Worm (Caenorhabditis elegans) whole organism, L4 larva: ENCODE data around the gene srz-64.

Source experiments
- F37D6.2 ChIP-seq: sonication (generic microtip); optimal IDR thresholded peaks from 2 replicates; lab custom pipeline; 2016; ENCODE audit warnings: mild to moderate bottlenecking, missing genetic modification characterization, missing compliant biosample characterization
- F44E2.7 ChIP-seq: fragments of 200-800 bp; sonication (Bioruptor generic); IDR thresholded peaks from 2 replicates; pipeline ENCODE4 v2.1.2; 2022; ENCODE audit warnings: missing genetic modification characterization, missing compliant biosample characterization
- F49E8.2 ChIP-seq: sonication (generic microtip); optimal IDR thresholded peaks from 2 replicates; lab custom pipeline; 2016; ENCODE audit warnings: missing compliant biosample characterization, mild to moderate bottlenecking, missing genetic modification characterization, borderline replicate concordance
- R02D3.7 ChIP-seq: fragments of 150-350 bp; sonication (generic microtip); optimal IDR thresholded peaks from 3 replicates; lab custom pipeline; 2014; ENCODE audit warnings: missing biosample characterization, missing genetic modification characterization
- T20F7.1 ChIP-seq: fragments of 200-800 bp; sonication (Bioruptor generic); optimal IDR thresholded peaks from 2 replicates; lab custom pipeline; 2018; ENCODE audit warnings: mild to moderate bottlenecking, missing genetic modification characterization, missing compliant biosample characterization
- Y105C5A.15 ChIP-seq: fragments of 200-800 bp; sonication (Bioruptor generic); IDR thresholded peaks from 2 replicates; pipeline ENCODE4 v1.3.6; 2022; ENCODE audit warnings: missing genetic modification characterization, missing compliant biosample characterization
- Y48G9A.11 ChIP-seq: fragments of 200-800 bp; sonication (Bioruptor generic); IDR thresholded peaks from 2 replicates; pipeline ENCODE4 v1.3.6; 2022; ENCODE audit warnings: missing genetic modification reagents, missing genetic modification characterization, missing compliant biosample characterization
- ZK546.5 ChIP-seq, 2 experiments: sonication (generic microtip); optimal IDR thresholded peaks; 2 replicates each; lab custom pipeline; 2017; ENCODE audit warnings: missing biosample characterization in 2 of 2, missing genetic modification characterization in 2 of 2
- aha-1 ChIP-seq: fragments of 150-350 bp; peaks from one replicate; lab custom pipeline; 2014; ENCODE audit warnings: missing biosample characterization, missing genetic modification characterization
- ceh-62 ChIP-seq: sonication (generic microtip); optimal IDR thresholded peaks from 2 replicates; lab custom pipeline; 2017; ENCODE audit warnings: missing biosample characterization, missing genetic modification characterization
- ceh-82 ChIP-seq: sonication (generic microtip); optimal IDR thresholded peaks from 2 replicates; lab custom pipeline; 2017; ENCODE audit warnings: missing biosample characterization, missing genetic modification characterization
- cey-2 ChIP-seq: sonication (generic microtip); optimal IDR thresholded peaks from 3 replicates; lab custom pipeline; 2017; ENCODE audit warnings: missing genetic modification characterization, mild to moderate bottlenecking, missing compliant biosample characterization, antibody characterized with exemption, borderline replicate concordance; ENCODE audit not compliant: insufficient read depth
- daf-12 ChIP-seq: fragments of 150-350 bp; optimal IDR thresholded peaks from 2 replicates; lab custom pipeline; 2014; ENCODE audit warnings: missing biosample characterization, missing genetic modification reagents, missing genetic modification characterization
- fkh-10 ChIP-seq: fragments of 150-350 bp; optimal IDR thresholded peaks from 2 replicates; lab custom pipeline; 2014; ENCODE audit warnings: missing biosample characterization, missing genetic modification reagents, missing genetic modification characterization
- fos-1 ChIP-seq: fragments of 150-350 bp; optimal IDR thresholded peaks from 2 replicates; lab custom pipeline; 2014; ENCODE audit warnings: missing biosample characterization, missing genetic modification characterization
- hlh-11 ChIP-seq: fragments of 200-800 bp; sonication (Bioruptor generic); optimal IDR thresholded peaks from 2 replicates; lab custom pipeline; 2018; ENCODE audit warnings: mild to moderate bottlenecking, missing genetic modification characterization, missing compliant biosample characterization
- hlh-30 ChIP-seq: sonication (generic microtip); optimal IDR thresholded peaks from 2 replicates; lab custom pipeline; 2017; ENCODE audit warnings: antibody characterized with exemption, mild to moderate bottlenecking, missing genetic modification characterization, missing compliant biosample characterization; ENCODE audit not compliant: insufficient read depth
- hmg-1.1 ChIP-seq: fragments of 200-800 bp; sonication (Bioruptor generic); IDR thresholded peaks from 2 replicates; pipeline ENCODE4 v1.3.6; 2022; ENCODE audit warnings: missing genetic modification reagents, missing genetic modification characterization, missing compliant biosample characterization
- jun-1 ChIP-seq: fragments of 150-350 bp; optimal IDR thresholded peaks from 2 replicates; lab custom pipeline; 2014; ENCODE audit warnings: missing biosample characterization, missing genetic modification reagents, missing genetic modification characterization
- lim-7 ChIP-seq: fragments of 200-800 bp; sonication (Bioruptor generic); IDR thresholded peaks from 2 replicates; pipeline ENCODE4 v1.3.6; 2022; ENCODE audit warnings: missing genetic modification characterization, missing compliant biosample characterization
- lin-1 ChIP-seq: fragments of 200-800 bp; sonication (Bioruptor generic); IDR thresholded peaks from 2 replicates; pipeline ENCODE4 v1.3.6; 2022; ENCODE audit warnings: missing genetic modification reagents, missing genetic modification characterization, missing compliant biosample characterization
- lin-15B ChIP-seq: fragments of 150-350 bp; sonication (generic microtip); optimal IDR thresholded peaks from 3 replicates; lab custom pipeline; 2014; ENCODE audit warnings: missing biosample characterization, missing genetic modification characterization
- lin-38 ChIP-seq: fragments of 200-800 bp; sonication (Bioruptor generic); IDR thresholded peaks from 2 replicates; pipeline ENCODE4 v1.3.6; 2022; ENCODE audit warnings: missing genetic modification reagents, missing genetic modification characterization, missing compliant biosample characterization
- lin-39 ChIP-seq: fragments of 150-350 bp; optimal IDR thresholded peaks from 2 replicates; lab custom pipeline; 2014; ENCODE audit warnings: missing biosample characterization, missing genetic modification reagents, missing genetic modification characterization
- lir-3 ChIP-seq: sonication (generic microtip); optimal IDR thresholded peaks from 2 replicates; lab custom pipeline; 2016; ENCODE audit warnings: mild to moderate bottlenecking, missing genetic modification characterization, missing compliant biosample characterization
- lsy-2 ChIP-seq, 2 experiments: fragments of 150-350 bp in 1 of 2; sonication (generic microtip) in 1 of 2; optimal IDR thresholded peaks; 2 replicates each; lab custom pipeline; 2014 to 2017; ENCODE audit warnings: missing biosample characterization in 2 of 2, missing genetic modification characterization in 2 of 2
- mdl-1 ChIP-seq, 2 experiments: fragments of 150-350 bp in 1 of 2; sonication (generic microtip) in 1 of 2; optimal IDR thresholded peaks; 2 replicates each; lab custom pipeline; 2014 to 2017; ENCODE audit warnings: missing biosample characterization in 2 of 2, missing genetic modification characterization in 2 of 2
- mdt-29 ChIP-seq: fragments of 200-800 bp; sonication (Bioruptor generic); IDR thresholded peaks from 2 replicates; pipeline ENCODE4 v1.3.6; 2022; ENCODE audit warnings: missing genetic modification reagents, missing genetic modification characterization, missing compliant biosample characterization
- mep-1 ChIP-seq: fragments of 150-350 bp; sonication (generic microtip); optimal IDR thresholded peaks from 3 replicates; lab custom pipeline; 2014; ENCODE audit warnings: missing biosample characterization, missing genetic modification characterization
- mxl-3 ChIP-seq: fragments of 200-800 bp; sonication (Bioruptor generic); optimal IDR thresholded peaks from 2 replicates; lab custom pipeline; 2018; ENCODE audit warnings: mild to moderate bottlenecking, missing genetic modification characterization, missing compliant biosample characterization
- nhr-111 ChIP-seq: fragments of 200-800 bp; sonication (Bioruptor generic); optimal IDR thresholded peaks from 2 replicates; lab custom pipeline; 2018; ENCODE audit warnings: mild to moderate bottlenecking, missing genetic modification characterization, missing compliant biosample characterization
- nhr-28 ChIP-seq: fragments of 150-350 bp; optimal IDR thresholded peaks from 2 replicates; lab custom pipeline; 2014; ENCODE audit warnings: missing biosample characterization, missing genetic modification characterization
- nhr-41 ChIP-seq: fragments of 200-800 bp; sonication (Bioruptor generic); IDR thresholded peaks from 2 replicates; pipeline ENCODE4 v1.3.6; 2022; ENCODE audit warnings: missing genetic modification reagents, missing genetic modification characterization, missing compliant biosample characterization
- nhr-42 ChIP-seq: fragments of 200-800 bp; sonication (Bioruptor generic); IDR thresholded peaks from 2 replicates; pipeline ENCODE4 v1.3.6; 2022; ENCODE audit warnings: missing genetic modification characterization, missing compliant biosample characterization
- nhr-48 ChIP-seq: sonication (generic microtip); optimal IDR thresholded peaks from 2 replicates; lab custom pipeline; 2016; ENCODE audit warnings: mild to moderate bottlenecking, missing genetic modification characterization, missing compliant biosample characterization
- php-3 ChIP-seq: fragments of 200-800 bp; sonication (Bioruptor generic); IDR thresholded peaks from 2 replicates; pipeline ENCODE4 v1.3.6; 2022; ENCODE audit warnings: missing genetic modification reagents, missing genetic modification characterization, missing compliant biosample characterization
- pqm-1 ChIP-seq: sonication (generic microtip); optimal IDR thresholded peaks from 2 replicates; lab custom pipeline; 2017; ENCODE audit warnings: missing biosample characterization, missing genetic modification characterization
- rbr-2 ChIP-seq: sonication (generic microtip); optimal IDR thresholded peaks from 2 replicates; lab custom pipeline; 2016; ENCODE audit warnings: missing genotype, missing genetic modification characterization, missing compliant biosample characterization
- saeg-2 ChIP-seq: fragments of 200-800 bp; sonication (Bioruptor generic); IDR thresholded peaks from 2 replicates; pipeline ENCODE4 v1.3.6; 2022; ENCODE audit warnings: missing genetic modification reagents, missing genetic modification characterization, missing compliant biosample characterization
- sdz-12 ChIP-seq: fragments of 200-800 bp; sonication (Bioruptor generic); optimal IDR thresholded peaks from 2 replicates; lab custom pipeline; 2018; ENCODE audit warnings: mild to moderate bottlenecking, missing genetic modification characterization, missing compliant biosample characterization
- skn-1 ChIP-seq: fragments of 150-350 bp; optimal IDR thresholded peaks from 2 replicates; lab custom pipeline; 2014; ENCODE audit warnings: missing biosample characterization, missing genetic modification characterization
- unc-39 ChIP-seq: sonication (generic microtip); optimal IDR thresholded peaks from 2 replicates; lab custom pipeline; 2017; ENCODE audit warnings: missing biosample characterization, missing genetic modification characterization
- unc-62 ChIP-seq, 3 experiments: fragments of 150-350 bp in 1 of 3; sonication (generic microtip); optimal IDR thresholded peaks in 2 of 3; peaks in 1 of 3; 1 replicate in 1 of 3; 2 replicates in 2 of 3; lab custom pipeline; 2014 to 2017; ENCODE audit warnings: missing biosample characterization in 3 of 3, missing genetic modification characterization in 3 of 3, missing genetic modification reagents in 3 of 3, missing genotype in 1 of 3
- zfp-2 ChIP-seq: sonication (generic microtip); optimal IDR thresholded peaks from 2 replicates; lab custom pipeline; 2016; ENCODE audit warnings: mild to moderate bottlenecking, missing genetic modification characterization, missing compliant biosample characterization
- zfp-3 ChIP-seq: fragments of 200-800 bp; sonication (Bioruptor generic); conservative IDR thresholded peaks from 2 replicates; pipeline ENCODE4 v1.3.6; 2022; ENCODE audit warnings: missing genetic modification reagents, missing genetic modification characterization, missing compliant biosample characterization
- zip-11 ChIP-seq: fragments of 200-800 bp; sonication (Bioruptor generic); IDR thresholded peaks from 2 replicates; pipeline ENCODE4 v1.3.6; 2022; ENCODE audit warnings: missing genetic modification characterization, missing compliant biosample characterization
- ztf-11 ChIP-seq: fragments of 150-350 bp; optimal IDR thresholded peaks from 2 replicates; lab custom pipeline; 2014; ENCODE audit warnings: missing biosample characterization, missing genetic modification characterization
- ztf-7 ChIP-seq: fragments of 150-350 bp; optimal IDR thresholded peaks from 2 replicates; lab custom pipeline; 2014; ENCODE audit warnings: missing biosample characterization, missing genetic modification characterization

Gene srz-64

DNA sequence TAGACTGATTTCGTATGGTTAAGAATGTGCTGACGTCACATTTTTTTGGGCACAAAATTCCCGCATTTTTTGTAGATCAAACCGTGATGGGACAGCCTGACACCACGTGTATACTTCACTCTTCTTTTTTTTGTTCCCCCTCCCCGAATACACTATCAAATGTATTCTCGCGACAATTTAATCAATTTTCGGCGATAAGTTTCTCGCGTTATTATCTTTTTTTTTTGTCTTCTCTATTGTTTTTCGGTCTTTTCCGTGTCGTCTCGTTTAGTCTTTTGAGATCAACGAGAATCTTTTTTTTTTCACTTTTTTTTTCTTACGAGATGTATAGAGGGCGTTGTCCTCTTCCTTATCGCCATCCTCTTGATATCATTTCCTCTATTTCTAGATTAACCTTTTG lies 22.2 kb upstream of the srz-64 start (continued):
- TF ChIP-seq zfp-2 (tag; lab: Kevin White, UChicago): peak; percentile 49
- TF ChIP-seq unc-39 (tag; lab: Kevin White, UChicago): no peak
- no peak for TF ChIP-seq unc-62 (GFP tag; optimal IDR thresholded peaks at IDR 0.05 in 1 of 2; lab: Kevin White, UChicago)
- TF ChIP-seq unc-62 (tag; optimal IDR thresholded peaks at IDR 0.05; lab: Kevin White, UChicago): no peak
- TF ChIP-seq rbr-2 (tag; lab: Kevin White, UChicago): no peak
- no peak for TF ChIP-seq aha-1 (tag; lab: Kevin White, UChicago)
- no peak for TF ChIP-seq lir-3
- no peak for TF ChIP-seq sdz-12 (GFP tag; lab: Kevin White, UChicago)
- 0 out of 2 replicates have a peak, but pooled peaks have one; percentile 14 for TF ChIP-seq lin-1 (GFP tag; lab: Robert Waterston, UW)
- no peak for TF ChIP-seq lin-15B
- no peak for TF ChIP-seq ceh-62 (tag; lab: Kevin White, UChicago)
- no peak for TF ChIP-seq F49E8.2 (tag; lab: Kevin White, UChicago)
- TF ChIP-seq ztf-7: no peak
- no peak for TF ChIP-seq nhr-111 (GFP tag; lab: Kevin White, UChicago)
- TF ChIP-seq ceh-82 (tag; lab: Kevin White, UChicago): no peak
- no peak for TF ChIP-seq Y105C5A.15 (GFP tag; lab: Robert Waterston, UW)
- TF ChIP-seq ZK546.5 (tag; optimal IDR thresholded peaks at IDR 0.05; lab: Kevin White, UChicago): no peak
- TF ChIP-seq pqm-1: peak; percentile 23
- TF ChIP-seq F37D6.2 (tag; lab: Kevin White, UChicago): no peak
- peak; percentile 84 for TF ChIP-seq nhr-28 (tag; lab: Kevin White, UChicago)
- TF ChIP-seq skn-1: no peak
- TF ChIP-seq cey-2 (tag; lab: Kevin White, UChicago): no peak
- no peak for TF ChIP-seq mep-1 (tag; lab: Kevin White, UChicago)
- TF ChIP-seq ztf-11 (tag; lab: Kevin White, UChicago): no peak
- TF ChIP-seq fkh-10 (GFP tag; lab: Kevin White, UChicago): no peak
- no peak for TF ChIP-seq lim-7 (GFP tag; lab: Robert Waterston, UW)

DNA sequence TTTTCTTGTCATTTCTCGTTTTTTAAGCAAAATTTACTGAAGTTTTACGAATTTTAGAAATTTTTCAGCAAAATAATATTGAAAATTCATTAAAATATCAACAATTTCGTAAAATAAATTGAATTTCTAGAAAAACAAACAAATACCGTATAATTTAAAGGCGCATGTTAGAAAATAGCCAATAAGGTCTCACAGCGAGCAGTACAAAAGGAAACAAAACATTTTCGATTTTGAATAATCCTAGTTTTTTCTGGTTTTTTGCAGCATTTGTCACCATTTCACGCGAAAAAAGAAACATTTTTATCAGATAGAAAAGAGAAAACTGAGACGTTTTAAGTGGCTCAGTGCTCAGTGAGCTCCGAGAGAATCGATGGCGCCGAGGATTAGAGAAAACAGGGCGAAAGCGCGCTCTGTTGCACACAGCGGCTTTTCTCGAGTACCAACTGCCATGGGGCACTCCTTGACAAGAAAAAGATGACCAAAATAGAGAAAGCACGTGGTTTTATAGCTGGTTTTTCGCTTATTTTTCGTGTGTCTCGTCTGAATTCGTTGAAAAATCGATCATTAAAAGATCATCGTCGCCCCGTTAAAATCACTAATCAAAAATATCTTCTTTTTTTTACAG lies 16.9 kb upstream of the srz-64 start, which contains the start of the genes alh-6 and fcho-1:
Gene alh-6, minus strand, starts transcription at position 242 of the 625 bp plus-strand sequence.
Gene fcho-1, plus strand, starts transcription at position 624 of the 625 bp plus-strand sequence.
- TF ChIP-seq F49E8.2 (tag; lab: Kevin White, UChicago): no peak
- TF ChIP-seq hlh-11 (tag; lab: Kevin White, UChicago): peak; percentile 7
- no peak for TF ChIP-seq nhr-41 (GFP tag; lab: Robert Waterston, UW)
- TF ChIP-seq nhr-48 (tag; lab: Kevin White, UChicago): no peak
- peak; percentile 44 for TF ChIP-seq aha-1 (tag; lab: Kevin White, UChicago)
- peak; percentile 31 for TF ChIP-seq lin-38 (GFP tag; lab: Robert Waterston, UW)
- peak; percentile 87 for TF ChIP-seq hlh-30
- TF ChIP-seq nhr-42: no peak
- TF ChIP-seq lsy-2 (tag; optimal IDR thresholded peaks at IDR 0.05; lab: Kevin White, UChicago): peak in 1 of 2 experiments; percentile 29
- TF ChIP-seq lin-39 (tag; lab: Kevin White, UChicago): no peak
- peak; percentile 49 for TF ChIP-seq mxl-3 (GFP tag; lab: Kevin White, UChicago)
- peak in 1 of 2 experiments; percentile 38 for TF ChIP-seq mdl-1 (tag; optimal IDR thresholded peaks at IDR 0.05; lab: Kevin White, UChicago)
- TF ChIP-seq T20F7.1: no peak
- no peak for TF ChIP-seq unc-39 (tag; lab: Kevin White, UChicago)

DNA sequence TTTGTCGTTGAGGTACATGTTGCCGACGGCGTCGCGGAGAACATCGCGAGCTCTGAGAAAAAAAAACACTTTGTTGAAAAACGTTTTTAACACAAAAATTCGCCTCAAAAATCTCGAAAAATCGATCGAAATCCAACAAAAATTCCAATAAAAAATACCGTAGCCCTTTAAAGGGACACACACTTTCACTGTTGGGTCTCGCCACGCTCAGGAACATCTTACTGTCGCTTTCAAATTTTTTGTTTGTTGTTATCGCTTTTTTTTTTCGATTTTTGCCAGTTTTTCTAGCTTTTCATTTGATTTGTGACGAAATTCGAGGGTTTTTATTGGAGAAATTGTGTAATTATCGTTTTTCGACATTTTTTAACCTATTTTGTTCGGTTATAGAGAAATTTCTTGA lies 13.5 kb upstream of the srz-64 start:
- TF ChIP-seq mdt-29 (GFP tag; lab: Robert Waterston, UW) (no peak), hmg-1.1 (no peak), zip-11 (GFP tag; lab: Robert Waterston, UW) (no peak), lsy-2 (tag; optimal IDR thresholded peaks at IDR 0.05; lab: Kevin White, UChicago) (peak in 1 of 2 experiments; percentile 29), Y48G9A.11 (peak; percentile 26; the same call in 1 of the 2 replicates), jun-1 (no peak), R02D3.7 (tag; lab: Kevin White, UChicago) (no peak), php-3 (GFP tag; lab: Robert Waterston, UW) (no peak), fos-1 (no peak), daf-12 (tag; lab: Kevin White, UChicago) (no peak), lir-3 (no peak), saeg-2 (GFP tag; lab: Robert Waterston, UW) (no peak), F44E2.7 (GFP tag; lab: Robert Waterston, UW) (no peak), zfp-3 (GFP tag; lab: Robert Waterston, UW) (no peak), nhr-111 (GFP tag; lab: Kevin White, UChicago) (no peak), unc-39 (tag; lab: Kevin White, UChicago) (no peak)
